Worm (Caenorhabditis elegans) whole organism, late embryonic: Measurements from ENCODE around the gene sre-9.

ENCODE experiments used
- K02D7.2 ChIP-seq: sonication (generic microtip); optimal IDR thresholded peaks from 2 replicates; lab custom pipeline; 2017; ENCODE audit warnings: mild to moderate bottlenecking, missing genetic modification characterization, missing compliant biosample characterization
- K09A11.1 ChIP-seq: sonication (generic microtip); optimal IDR thresholded peaks from 2 replicates; lab custom pipeline; 2017; ENCODE audit warnings: antibody characterized with exemption, mild to moderate bottlenecking, missing genetic modification characterization, missing compliant biosample characterization; ENCODE audit not compliant: insufficient read depth
- T23F11.4 ChIP-seq: fragments of 200-800 bp; sonication (Bioruptor generic); optimal IDR thresholded peaks from 2 replicates; lab custom pipeline; 2018; ENCODE audit warnings: mild to moderate bottlenecking, missing genetic modification characterization, missing compliant biosample characterization
- Y22D7AL.16 ChIP-seq: sonication (generic microtip); optimal IDR thresholded peaks from 2 replicates; lab custom pipeline; 2016; ENCODE audit warnings: missing genetic modification characterization, missing compliant biosample characterization
- ama-1 ChIP-seq: fragments of 150-350 bp; optimal IDR thresholded peaks from 2 replicates; lab custom pipeline; 2014
- ceh-18 ChIP-seq: sonication (generic microtip); optimal IDR thresholded peaks from 2 replicates; lab custom pipeline; 2016; ENCODE audit warnings: missing genetic modification characterization, missing compliant biosample characterization
- ceh-19 ChIP-seq: fragments of 200-800 bp; sonication (Bioruptor generic); optimal IDR thresholded peaks from 2 replicates; lab custom pipeline; 2018; ENCODE audit warnings: mild to moderate bottlenecking, missing genetic modification characterization, missing compliant biosample characterization
- ceh-24 ChIP-seq: sonication (generic microtip); optimal IDR thresholded peaks from 2 replicates; lab custom pipeline; 2016; ENCODE audit warnings: mild to moderate bottlenecking, missing genetic modification characterization, missing compliant biosample characterization
- ceh-30 ChIP-seq: fragments of 150-350 bp; optimal IDR thresholded peaks from 2 replicates; lab custom pipeline; 2014; ENCODE audit warnings: missing biosample characterization, missing genetic modification characterization
- ceh-34 ChIP-seq: sonication (generic microtip); optimal IDR thresholded peaks from 2 replicates; lab custom pipeline; 2016; ENCODE audit warnings: mild to moderate bottlenecking, missing genetic modification characterization, missing compliant biosample characterization
- ceh-45 ChIP-seq: fragments of 200-800 bp; sonication (Bioruptor generic); IDR thresholded peaks from 2 replicates; pipeline ENCODE4 v1.3.6; 2022; ENCODE audit warnings: missing genetic modification reagents, missing genetic modification characterization, missing compliant biosample characterization
- che-1 ChIP-seq: sonication (generic microtip); optimal IDR thresholded peaks from 2 replicates; lab custom pipeline; 2016; ENCODE audit warnings: mild to moderate bottlenecking, missing genetic modification characterization, missing compliant biosample characterization
- dve-1 ChIP-seq: sonication (generic microtip); optimal IDR thresholded peaks from 2 replicates; lab custom pipeline; 2017; ENCODE audit warnings: antibody characterized with exemption, mild to moderate bottlenecking, missing genetic modification characterization, missing compliant biosample characterization
- elt-2 ChIP-seq: sonication (generic microtip); optimal IDR thresholded peaks from 2 replicates; lab custom pipeline; 2016; ENCODE audit warnings: missing genetic modification reagents, missing genetic modification characterization, missing compliant biosample characterization
- ets-4 ChIP-seq: sonication (generic microtip); optimal IDR thresholded peaks from 2 replicates; lab custom pipeline; 2016; ENCODE audit warnings: missing genetic modification characterization, missing compliant biosample characterization
- fkh-10 ChIP-seq: fragments of 150-350 bp; optimal IDR thresholded peaks from 2 replicates; lab custom pipeline; 2014; ENCODE audit warnings: missing biosample characterization, missing genetic modification reagents, missing genetic modification characterization
- fkh-6 ChIP-seq: sonication (generic microtip); optimal IDR thresholded peaks from 2 replicates; lab custom pipeline; 2016; ENCODE audit warnings: missing genetic modification characterization, missing compliant biosample characterization
- gmeb-2 ChIP-seq: sonication (generic microtip); optimal IDR thresholded peaks from 2 replicates; lab custom pipeline; 2016; ENCODE audit warnings: missing genetic modification characterization, inconsistent platforms, missing compliant biosample characterization
- hlh-30 ChIP-seq: sonication (generic microtip); optimal IDR thresholded peaks from 2 replicates; lab custom pipeline; 2017; ENCODE audit warnings: antibody characterized with exemption, missing genetic modification characterization, missing compliant biosample characterization; ENCODE audit not compliant: insufficient read depth
- hlh-8 ChIP-seq: sonication (generic microtip); optimal IDR thresholded peaks from 2 replicates; lab custom pipeline; 2016; ENCODE audit warnings: missing genotype, missing genetic modification characterization, missing compliant biosample characterization
- lim-6 ChIP-seq: sonication (generic microtip); optimal IDR thresholded peaks from 2 replicates; lab custom pipeline; 2016; ENCODE audit warnings: missing genetic modification characterization, missing compliant biosample characterization
- madf-2 ChIP-seq: sonication (generic microtip); optimal IDR thresholded peaks from 2 replicates; lab custom pipeline; 2017; ENCODE audit warnings: missing genetic modification characterization, missing compliant biosample characterization
- nfya-1 ChIP-seq: sonication (generic microtip); optimal IDR thresholded peaks from 2 replicates; lab custom pipeline; 2017; ENCODE audit warnings: missing genetic modification characterization, mild to moderate bottlenecking, missing compliant biosample characterization, antibody characterized with exemption, moderate library complexity
- nhr-232 ChIP-seq: sonication (generic microtip); optimal IDR thresholded peaks from 2 replicates; lab custom pipeline; 2016; ENCODE audit warnings: missing genetic modification characterization, missing compliant biosample characterization
- pha-2 ChIP-seq: sonication (generic microtip); optimal IDR thresholded peaks from 2 replicates; lab custom pipeline; 2017; ENCODE audit warnings: mild to moderate bottlenecking, missing genetic modification characterization, missing compliant biosample characterization
- pha-4 ChIP-seq: fragments of 150-350 bp; optimal IDR thresholded peaks from 2 replicates; lab custom pipeline; 2018; ENCODE audit warnings: missing biosample characterization, missing genetic modification reagents, missing genetic modification characterization
- sox-2 ChIP-seq: fragments of 200-800 bp; sonication (Bioruptor generic); IDR thresholded peaks from 2 replicates; pipeline ENCODE4 v1.3.6; 2022; ENCODE audit warnings: missing genetic modification reagents, missing genetic modification characterization, missing compliant biosample characterization
- sox-4 ChIP-seq: sonication (generic microtip); optimal IDR thresholded peaks from 2 replicates; lab custom pipeline; 2017; ENCODE audit warnings: mild to moderate bottlenecking, missing genetic modification characterization, inconsistent platforms, missing compliant biosample characterization
- tbx-7 ChIP-seq: sonication (generic microtip); optimal IDR thresholded peaks from 2 replicates; lab custom pipeline; 2016; ENCODE audit warnings: missing genotype, missing genetic modification characterization, missing compliant biosample characterization
- unc-42 ChIP-seq: sonication (generic microtip); optimal IDR thresholded peaks from 2 replicates; lab custom pipeline; 2016; ENCODE audit warnings: missing genotype, missing genetic modification characterization, missing compliant biosample characterization
- zip-5 ChIP-seq: sonication (generic microtip); optimal IDR thresholded peaks from 2 replicates; lab custom pipeline; 2016; ENCODE audit warnings: missing genetic modification characterization, missing compliant biosample characterization
- ztf-16 ChIP-seq: sonication (generic microtip); optimal IDR thresholded peaks from 2 replicates; lab custom pipeline; 2017; ENCODE audit warnings: missing genetic modification characterization, missing compliant biosample characterization

The sre-9 gene

DNA sequence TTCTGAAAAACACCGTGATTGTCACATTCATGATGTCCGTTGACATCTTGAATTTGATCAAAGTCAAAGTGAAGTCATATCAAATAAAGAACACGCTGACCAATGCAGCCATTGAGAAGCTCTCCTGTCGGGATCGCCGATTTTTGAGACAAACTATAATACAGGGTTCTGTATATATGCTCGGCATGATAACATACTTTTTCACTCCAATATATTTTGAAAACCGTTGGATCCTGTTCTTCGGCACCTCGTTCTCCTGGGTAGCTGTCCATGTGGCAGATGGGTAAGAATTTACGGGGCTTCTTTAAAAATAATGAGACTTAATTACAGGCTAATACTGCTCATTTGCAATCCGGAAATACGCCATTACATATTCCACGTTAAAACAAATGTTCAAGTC is 27.8 kb downstream of the sre-9 start:
- TF ChIP-seq ceh-34 (tag; lab: Kevin White, UChicago) = no peak
- no peak for TF ChIP-seq ceh-18
- TF ChIP-seq nfya-1 (tag; lab: Kevin White, UChicago) = no peak
- TF ChIP-seq ceh-45 (GFP tag; lab: Robert Waterston, UW) = no peak

DNA sequence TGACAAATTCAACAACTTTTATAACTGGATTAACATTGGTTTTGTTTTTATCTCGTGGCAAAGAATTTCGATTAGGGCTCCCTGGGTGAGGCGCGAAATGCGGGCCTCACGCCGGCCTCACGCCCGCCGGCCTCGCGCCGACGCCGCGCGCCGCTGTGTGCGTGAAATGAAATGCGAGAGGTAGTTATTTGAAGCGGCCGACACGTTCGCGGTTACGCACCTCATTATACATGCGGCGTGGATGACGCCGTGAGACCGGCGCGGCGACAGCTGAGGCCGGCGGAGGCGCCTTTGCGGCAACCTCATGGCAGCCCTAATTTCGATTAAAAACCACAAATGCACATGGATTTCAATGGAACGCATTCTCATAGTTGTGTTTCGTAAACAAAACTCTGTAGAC is 32.8 kb downstream of the sre-9 start:
- TF ChIP-seq Y22D7AL.16 = no peak
- no peak for TF ChIP-seq ceh-45 (GFP tag; lab: Robert Waterston, UW)
- TF ChIP-seq sox-2 (GFP tag; lab: Robert Waterston, UW) = no peak
- no peak for TF ChIP-seq ceh-19 (GFP tag; lab: Kevin White, UChicago)
- no peak for TF ChIP-seq K02D7.2 (tag; lab: Kevin White, UChicago)

ce11 chrV:3929099-3929498 is 34.3 kb downstream of the sre-9 start, which contains the start of gene srx-64:
TSS of gene srx-64 (plus strand) at chrV:3929399.
- no peak for TF ChIP-seq fkh-10 (GFP tag; lab: Kevin White, UChicago)
- TF ChIP-seq Y22D7AL.16 = no peak
- TF ChIP-seq K09A11.1 (tag; lab: Kevin White, UChicago) = no peak
- no peak for TF ChIP-seq ceh-19 (GFP tag; lab: Kevin White, UChicago)
- TF ChIP-seq ztf-16 (tag; lab: Kevin White, UChicago) = no peak
- TF ChIP-seq madf-2 (tag; lab: Kevin White, UChicago) = no peak
- TF ChIP-seq pha-4 = no peak

ce11 chrV:3931326-3931725 is 36.6 kb downstream of the sre-9 start, which contains the start of gene srx-63:
TSS of gene srx-63 (plus strand) at chrV:3931626.
- no peak for TF ChIP-seq tbx-7 (tag; lab: Kevin White, UChicago)

DNA sequence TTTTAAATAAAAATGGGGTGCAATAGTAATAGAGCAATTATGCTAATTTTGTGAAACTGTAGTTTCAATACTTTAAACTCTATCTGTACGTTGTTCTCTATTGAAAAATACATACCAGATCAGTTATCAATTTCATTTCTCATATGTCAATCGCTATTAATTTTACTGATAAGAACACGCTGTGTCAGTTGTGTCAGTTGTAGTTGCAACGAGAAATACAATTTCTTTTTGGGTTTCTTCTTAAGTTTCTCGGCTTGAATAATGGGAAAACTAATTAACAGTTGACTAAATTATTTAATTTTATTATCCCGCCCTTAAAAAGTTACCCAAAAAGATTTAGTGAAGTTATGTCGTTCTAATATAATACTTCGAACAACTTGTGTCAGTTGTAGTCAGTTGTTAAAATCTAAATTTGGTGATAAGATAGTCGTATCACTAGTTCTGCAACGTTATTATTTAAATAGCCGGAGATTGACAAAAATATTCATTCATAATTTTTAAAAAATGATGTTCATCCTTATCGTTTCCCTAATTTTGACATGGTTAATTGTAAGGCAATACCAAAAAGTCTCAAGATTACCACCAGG is 41.2 kb downstream of the sre-9 start, which contains the start of gene cyp-35A5:
TSS of gene cyp-35A5 (plus strand) at position 435 of the 587 bp plus-strand sequence.
- TF ChIP-seq elt-2 (tag; lab: Kevin White, UChicago) (peak; percentile 79), Y22D7AL.16 (no peak)
- TF ChIP-seq, all 69 proteins: peak for 1

ce11 chrV:3938789-3939188 is 44.0 kb downstream of the sre-9 start, which contains the start of gene cyp-35B1:
TSS of gene cyp-35B1 (plus strand) at chrV:3939032.
- no peak for TF ChIP-seq ama-1 (lab: Kevin White, UChicago)

DNA sequence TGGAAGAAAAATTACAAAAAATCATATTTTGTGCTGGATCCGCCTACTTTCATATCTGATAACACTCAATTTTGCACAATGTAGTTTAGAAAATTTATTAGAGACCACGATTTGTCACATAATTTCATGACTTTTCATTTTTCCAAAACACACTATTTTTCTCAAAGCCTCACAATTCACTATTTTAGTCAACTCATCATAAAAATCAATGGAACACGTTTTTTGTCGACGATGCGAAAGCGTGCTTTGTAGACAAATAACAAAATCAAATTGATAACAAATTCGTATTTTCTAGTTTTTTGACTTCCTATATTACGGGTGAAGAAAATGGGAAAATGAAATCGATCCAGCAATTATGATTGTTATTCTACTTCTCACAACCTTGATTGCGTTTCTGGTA is 47.1 kb downstream of the sre-9 start, which contains the start of gene cyp-35B2:
TSS of gene cyp-35B2 (plus strand) at position 301 of the 400 bp plus-strand sequence.
- TF ChIP-seq che-1 (tag; lab: Kevin White, UChicago) = no peak

DNA sequence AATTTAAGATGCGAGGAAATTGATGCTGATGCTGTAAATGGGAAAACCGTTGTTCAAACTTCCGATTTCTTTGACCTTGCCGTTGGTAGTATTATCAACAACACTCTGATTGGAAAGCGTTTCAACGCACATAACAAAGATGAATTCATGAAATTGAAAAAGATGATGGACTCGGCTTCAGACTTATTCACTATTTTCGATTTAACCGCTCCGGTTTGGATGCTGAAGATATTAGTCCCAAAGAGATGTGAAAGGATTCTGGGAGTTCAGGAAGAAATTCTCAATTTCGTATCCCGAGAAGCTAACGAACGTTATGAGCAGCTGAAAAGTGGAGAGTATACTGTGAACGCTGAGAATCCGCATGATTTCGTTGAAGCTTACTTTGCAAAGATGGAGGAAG is 48.6 kb downstream of the sre-9 start:
- no peak for TF ChIP-seq pha-2 (tag; lab: Kevin White, UChicago)
- no peak for TF ChIP-seq ceh-24 (tag; lab: Kevin White, UChicago)
- TF ChIP-seq hlh-8 (tag; lab: Kevin White, UChicago) = no peak
- no peak for TF ChIP-seq gmeb-2 (tag; lab: Kevin White, UChicago)
- TF ChIP-seq zip-5 (tag; lab: Kevin White, UChicago) = no peak
- no peak for TF ChIP-seq ets-4
- TF ChIP-seq pha-4 = no peak
- no peak for TF ChIP-seq ceh-34 (tag; lab: Kevin White, UChicago)
- no peak for TF ChIP-seq elt-2 (tag; lab: Kevin White, UChicago)
- no peak for TF ChIP-seq ceh-30
- no peak for TF ChIP-seq lim-6
- no peak for TF ChIP-seq fkh-6 (tag; lab: Kevin White, UChicago)
- no peak for TF ChIP-seq unc-42
- no peak for TF ChIP-seq fkh-10 (GFP tag; lab: Kevin White, UChicago)
- TF ChIP-seq sox-4 (tag; lab: Kevin White, UChicago) = no peak
- TF ChIP-seq T23F11.4 = no peak
- no peak for TF ChIP-seq nhr-232 (tag; lab: Kevin White, UChicago)
- no peak for TF ChIP-seq ztf-16 (tag; lab: Kevin White, UChicago)
- TF ChIP-seq dve-1 (tag; lab: Kevin White, UChicago) = no peak
- TF ChIP-seq hlh-30 (tag; lab: Kevin White, UChicago) = no peak
